Worm (Caenorhabditis elegans): Measurements from ENCODE around the gene srb-17.

The srb-17 gene

DNA sequence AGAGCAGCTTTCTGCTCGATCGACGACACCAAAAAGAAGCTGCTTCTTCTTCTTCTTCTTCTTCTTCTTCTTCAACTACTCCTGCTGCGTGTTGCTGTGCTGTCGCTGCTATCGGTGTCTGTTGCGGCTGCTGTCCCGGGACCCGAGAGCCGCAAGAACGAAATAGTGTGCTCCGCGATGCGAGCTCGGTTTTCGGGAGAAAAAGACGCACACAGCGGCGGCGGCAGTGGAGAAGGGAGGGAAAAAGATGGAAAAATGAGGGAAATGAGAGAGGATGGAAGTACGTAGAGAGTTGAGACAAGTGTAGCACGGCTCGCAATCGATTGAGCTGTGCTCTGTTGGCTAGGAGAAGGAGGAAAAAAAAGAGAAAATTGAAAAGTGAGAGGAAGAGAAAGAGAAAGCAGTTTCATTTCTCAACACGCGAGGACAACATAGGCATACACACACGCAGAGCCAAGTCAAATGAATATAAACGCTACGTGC, 46.8 kb upstream of the srb-17 start (continued):
- TF ChIP-seq hlh-30 (tag; optimal IDR thresholded peaks at IDR 0.05; ENCODE audit: insufficient read depth) = peak; percentile 41
- TF ChIP-seq skn-1 (tag; optimal IDR thresholded peaks at IDR 0.05) = no peak
- no peak for TF ChIP-seq nhr-25 (tag; optimal IDR thresholded peaks at IDR 0.05; ENCODE audit: borderline replicate concordance, insufficient read depth)
- TF ChIP-seq jun-1 (tag; optimal IDR thresholded peaks at IDR 0.05) = no peak
- no peak for TF ChIP-seq zip-2 (tag; optimal IDR thresholded peaks at IDR 0.05)
- no peak for TF ChIP-seq ceh-44 (GFP tag; IDR thresholded peaks at IDR 0.05)
- no peak for TF ChIP-seq Y75B8A.6 (GFP tag; IDR thresholded peaks at IDR 0.05)
- peak; percentile 0 for TF ChIP-seq pqm-1 (tag; optimal IDR thresholded peaks at IDR 0.05)
- no peak for TF ChIP-seq dmd-9 (GFP tag; IDR thresholded peaks at IDR 0.05)

DNA sequence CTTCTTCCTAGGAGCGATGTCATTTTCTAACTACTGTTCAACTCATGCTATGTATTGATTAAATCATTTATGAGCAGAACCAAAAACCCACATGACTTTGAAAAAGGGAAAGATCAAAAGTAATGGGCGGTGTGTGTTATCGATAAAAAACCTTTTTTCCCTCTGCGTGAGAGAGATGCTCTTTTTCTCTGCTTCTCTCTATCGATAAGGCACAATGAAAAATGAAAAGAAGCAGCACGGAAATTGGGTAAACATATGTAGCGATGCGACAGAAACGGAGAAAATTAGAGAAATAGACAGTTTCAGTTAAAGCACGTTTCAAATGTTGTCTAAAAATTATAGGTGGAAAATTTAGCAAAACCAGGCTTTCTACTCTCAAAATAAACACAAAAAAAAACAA, 45.3 kb upstream of the srb-17 start:
- TF ChIP-seq F26F4.8 (GFP tag; conservative IDR thresholded peaks at IDR 0.05) (no peak), spr-1 (tag; optimal IDR thresholded peaks at IDR 0.05) (no peak), nhr-237 (tag; optimal IDR thresholded peaks at IDR 0.05) (no peak), lin-38 (GFP tag; IDR thresholded peaks at IDR 0.05) (peak; percentile 26; the same call in 1 of the 2 replicates), arid-1 (GFP tag; conservative IDR thresholded peaks at IDR 0.05) (no peak), dpl-1 (GFP tag; optimal IDR thresholded peaks at IDR 0.05) (no peak), ZK546.5 (tag; optimal IDR thresholded peaks at IDR 0.05) (no peak), set-16 (GFP tag; IDR thresholded peaks at IDR 0.05) (no peak), Y105C5A.15 (GFP tag; IDR thresholded peaks at IDR 0.05) (no peak), nhr-111 (GFP tag; optimal IDR thresholded peaks at IDR 0.05) (no peak), Y5F2A.4 (GFP tag; optimal IDR thresholded peaks at IDR 0.05) (no peak), madf-9 (GFP tag; conservative IDR thresholded peaks at IDR 0.05) (no peak), skn-1 (tag; optimal IDR thresholded peaks at IDR 0.05) (no peak), nhr-102 (tag; optimal IDR thresholded peaks at IDR 0.05) (peak; percentile 16), lsy-2 (tag; optimal IDR thresholded peaks at IDR 0.05) (peak in 1 of 2 experiments; percentile 63), nhr-28 (tag; optimal IDR thresholded peaks at IDR 0.05) (peak; percentile 90), daf-19 (GFP tag; conservative IDR thresholded peaks at IDR 0.05) (no peak), hlh-30 (tag; optimal IDR thresholded peaks at IDR 0.05; ENCODE audit: insufficient read depth) (peak; percentile 87), nhr-48 (tag; optimal IDR thresholded peaks at IDR 0.05) (peak; percentile 25), madf-5 (GFP tag; IDR thresholded peaks at IDR 0.05) (no peak), zip-11 (GFP tag; IDR thresholded peaks at IDR 0.05) (no peak), nhr-76 (tag; optimal IDR thresholded peaks at IDR 0.05) (no peak), zfp-3 (GFP tag; conservative IDR thresholded peaks at IDR 0.05) (0 out of 2 replicates have a peak, but pooled peaks have one; percentile 37), T20F7.1 (GFP tag; optimal IDR thresholded peaks at IDR 0.05) (peak; percentile 23), sdz-12 (GFP tag; optimal IDR thresholded peaks at IDR 0.05) (no peak), daf-12 (tag; optimal IDR thresholded peaks at IDR 0.05) (no peak), ceh-62 (tag; optimal IDR thresholded peaks at IDR 0.05) (no peak), Y48G9A.11 (GFP tag; IDR thresholded peaks at IDR 0.05) (no peak), dmd-8 (GFP tag; IDR thresholded peaks at IDR 0.05) (no peak), jun-1 (tag; optimal IDR thresholded peaks at IDR 0.05) (no peak), mdt-29 (GFP tag; IDR thresholded peaks at IDR 0.05) (no peak), rbr-2 (tag; optimal IDR thresholded peaks at IDR 0.05) (no peak), nhr-11 (tag; optimal IDR thresholded peaks at IDR 0.05) (peak; percentile 64), ama-1 (optimal IDR thresholded peaks at IDR 0.05) (peak; percentile 65), tag-97 (GFP tag; IDR thresholded peaks at IDR 0.05) (no peak), hif-1 (tag; optimal IDR thresholded peaks at IDR 0.05) (peak in 1 of 2 experiments; percentile 84), unc-39 (tag; optimal IDR thresholded peaks at IDR 0.05) (no peak), nhr-42 (GFP tag; IDR thresholded peaks at IDR 0.05) (0 out of 2 replicates have a peak, but pooled peaks have one; percentile 26), hlh-11 (tag; optimal IDR thresholded peaks at IDR 0.05) (peak; percentile 96), unc-62 (GFP tag; optimal IDR thresholded peaks at IDR 0.05 in 1 of 2) (no peak), unc-62 (tag; optimal IDR thresholded peaks at IDR 0.05) (no peak), spr-3 (GFP tag; optimal IDR thresholded peaks at IDR 0.05) (no peak), ctbp-1 (GFP tag; IDR thresholded peaks at IDR 0.05) (no peak), lir-3 (tag; optimal IDR thresholded peaks at IDR 0.05) (no peak)
